Fruit fly (Drosophila melanogaster): ENCODE results near the gene Esyt2.
A peak's percentile ranks its signal among the peaks of the same experiment; 100 is the strongest.

Esyt2 gene

DNA sequence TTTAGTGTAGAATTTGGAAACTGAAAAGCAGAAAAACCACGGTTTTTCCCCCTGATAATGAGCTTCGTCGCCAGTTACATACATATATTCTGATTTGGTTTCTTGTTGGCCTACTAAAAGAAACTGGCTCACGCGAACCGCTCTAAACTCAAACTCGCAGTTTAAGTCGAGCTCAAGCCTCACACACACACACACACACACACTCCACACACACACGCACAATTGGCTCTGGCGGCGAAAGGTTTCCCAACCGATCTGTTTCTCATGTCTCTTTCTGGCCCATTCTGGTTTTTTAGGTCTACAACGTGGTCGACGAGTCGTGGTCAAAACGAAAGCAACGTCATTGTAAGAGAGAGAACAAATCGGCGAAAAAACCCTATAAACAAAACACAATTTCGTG lies 45.8 kb downstream of the Esyt2 start:
- TF ChIP-seq Dfd (GFP tag; optimal IDR thresholded peaks at IDR 0.05) = peak; percentile 40
- TF ChIP-seq Rel (GFP tag; optimal IDR thresholded peaks at IDR 0.05) = no peak
- TF ChIP-seq Rel (tag; optimal IDR thresholded peaks at IDR 0.05) = peak; percentile 4
- no peak for TF ChIP-seq dl (GFP tag; optimal IDR thresholded peaks at IDR 0.05; ENCODE audit: insufficient read depth in 1 of 2, partially characterized antibody in 2 of 2)

DNA sequence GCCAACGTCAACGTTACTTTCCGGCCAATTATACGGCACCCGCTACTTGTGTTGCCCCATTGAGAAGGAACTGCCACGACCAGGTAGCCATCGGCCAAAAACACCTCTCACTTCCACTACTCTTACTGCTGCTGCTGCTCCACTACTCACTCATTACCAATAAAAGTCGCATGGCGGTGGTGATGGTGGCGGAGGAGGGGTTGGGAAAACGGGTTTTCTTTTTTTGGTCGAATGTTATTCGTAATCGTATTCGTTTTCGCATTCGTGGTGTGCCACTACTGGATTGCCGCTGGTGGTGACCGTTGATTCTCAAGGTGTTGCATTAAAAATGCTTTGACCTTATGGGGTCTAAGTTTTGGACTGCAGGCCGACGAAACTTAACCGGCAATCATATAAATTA lies 49.2 kb downstream of the Esyt2 start:
- TF ChIP-seq Vsx2 (GFP tag; optimal IDR thresholded peaks at IDR 0.05; ENCODE audit: partially characterized antibody) = peak; percentile 74
- peak; percentile 28 for TF ChIP-seq psq (GFP tag; optimal IDR thresholded peaks at IDR 0.05)
- TF ChIP-seq pan (optimal IDR thresholded peaks at IDR 0.05) = no peak
- no peak for TF ChIP-seq lola (GFP tag; optimal IDR thresholded peaks at IDR 0.05)
- peak; percentile 58 for TF ChIP-seq Dif (GFP tag; optimal IDR thresholded peaks at IDR 0.05; ENCODE audit: partially characterized antibody)

DNA sequence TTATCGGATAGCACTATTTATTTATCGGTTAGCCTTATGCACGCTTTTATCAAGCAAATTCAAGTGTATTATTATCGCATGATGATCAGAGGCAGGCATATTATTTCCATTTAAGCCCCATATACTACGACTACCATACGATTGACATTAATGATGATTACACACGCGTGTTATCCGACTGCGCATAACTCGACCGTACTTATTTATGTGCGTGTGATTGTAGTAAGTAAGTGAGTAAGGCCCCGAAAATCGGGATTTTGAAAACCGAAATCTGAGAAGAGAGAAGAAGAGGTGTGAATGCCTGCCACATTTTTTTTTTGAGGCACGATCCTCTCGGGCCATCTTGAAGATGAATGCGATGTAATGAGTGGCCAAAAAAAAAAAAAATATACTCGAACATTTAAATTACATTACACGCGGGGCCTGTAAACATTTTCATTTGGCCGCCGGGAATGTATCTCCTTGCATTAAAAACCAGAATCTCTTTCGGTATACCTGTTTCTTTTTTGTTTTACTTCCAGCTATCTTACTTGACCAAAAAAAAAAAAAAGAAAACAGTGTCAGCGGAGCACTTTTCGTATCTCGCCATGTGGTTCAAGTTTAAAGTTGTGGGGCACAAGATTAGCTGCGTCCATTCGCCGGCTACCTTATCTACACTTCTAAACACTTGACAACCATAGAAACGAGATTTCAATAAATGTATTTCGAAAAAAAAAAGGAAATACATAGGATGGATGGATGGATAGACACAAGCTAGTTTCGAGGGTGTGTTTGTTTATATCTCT lies 51.0 kb downstream of the Esyt2 start:
- TF ChIP-seq Rel (GFP tag; optimal IDR thresholded peaks at IDR 0.05) (no peak), Rel (tag; optimal IDR thresholded peaks at IDR 0.05) (no peak), Hr83 (GFP tag; optimal IDR thresholded peaks at IDR 0.05; ENCODE audit: poor library complexity, severe bottlenecking) (no peak), HLH106 (tag; optimal IDR thresholded peaks at IDR 0.05) (no peak), brk (GFP tag; optimal IDR thresholded peaks at IDR 0.05) (no peak), h (GFP tag; optimal IDR thresholded peaks at IDR 0.05) (no peak), Mio (GFP tag; optimal IDR thresholded peaks at IDR 0.05) (no peak), Dif (GFP tag; optimal IDR thresholded peaks at IDR 0.05; ENCODE audit: partially characterized antibody) (no peak), pan (optimal IDR thresholded peaks at IDR 0.05) (no peak), GATAd (GFP tag; optimal IDR thresholded peaks at IDR 0.05) (no peak)

DNA sequence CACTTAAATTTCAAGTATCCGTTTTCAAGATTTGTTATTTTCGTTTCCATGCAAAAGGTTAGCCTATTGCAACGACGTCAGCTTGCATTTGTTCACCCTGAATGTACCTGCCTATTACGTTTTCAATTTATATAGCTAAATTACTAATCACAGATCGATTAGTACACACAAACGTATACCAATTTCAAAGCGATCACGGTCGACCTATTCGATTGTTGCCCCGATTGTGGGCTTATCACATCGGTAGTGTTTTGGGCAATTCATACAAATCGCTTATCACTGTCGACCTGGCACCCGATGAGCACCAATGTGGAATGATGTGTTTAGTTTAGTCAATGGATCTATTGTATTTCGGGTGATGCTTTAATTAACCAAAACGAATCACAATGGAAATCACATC lies 52.4 kb downstream of the Esyt2 start:
- TF ChIP-seq Hr78 (GFP tag; optimal IDR thresholded peaks at IDR 0.05) = no peak
- no peak for TF ChIP-seq Dfd (GFP tag; optimal IDR thresholded peaks at IDR 0.05)
- TF ChIP-seq rgr (GFP tag; optimal IDR thresholded peaks at IDR 0.05) = no peak
- no peak for TF ChIP-seq Mio (GFP tag; optimal IDR thresholded peaks at IDR 0.05)
- TF ChIP-seq sage (GFP tag; optimal IDR thresholded peaks at IDR 0.05) = no peak
- TF ChIP-seq Jra (GFP tag; optimal IDR thresholded peaks at IDR 0.05) = no peak
- TF ChIP-seq sv (GFP tag; optimal IDR thresholded peaks at IDR 0.05) = no peak

DNA sequence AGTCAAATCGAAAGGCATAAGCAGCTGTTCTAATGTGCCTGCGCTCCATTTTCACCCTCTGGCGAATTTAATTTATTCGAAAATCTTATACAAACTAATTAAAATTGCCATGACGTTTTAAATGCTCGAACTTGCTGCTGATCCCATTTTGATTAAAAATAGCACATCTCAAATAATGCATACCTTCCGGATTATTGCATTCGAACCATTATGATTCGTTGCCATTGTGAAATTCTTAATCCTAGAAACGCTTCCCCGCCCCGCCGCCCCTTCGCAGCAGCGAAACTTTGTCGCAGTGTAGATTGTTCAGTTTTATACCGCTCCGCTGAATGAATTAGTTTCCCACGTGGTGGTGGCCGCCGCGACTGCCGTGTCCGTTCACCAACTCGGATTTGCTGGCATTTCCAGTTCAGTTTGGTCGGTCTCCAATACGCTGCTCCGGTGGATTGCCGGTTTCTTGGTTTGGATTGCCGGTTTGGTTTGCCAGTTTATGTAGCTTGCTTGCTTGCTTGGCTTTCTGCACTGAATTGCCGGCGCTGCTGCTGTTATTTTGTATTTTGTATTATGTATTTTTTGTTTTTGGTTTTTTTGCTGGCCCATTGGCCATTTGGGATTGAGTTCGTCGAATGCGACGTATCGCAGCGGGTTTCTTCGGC lies 54.2 kb downstream of the Esyt2 start:
- TF ChIP-seq fru (GFP tag; optimal IDR thresholded peaks at IDR 0.05) = peak; percentile 11
- peak; percentile 7 for TF ChIP-seq psq (GFP tag; optimal IDR thresholded peaks at IDR 0.05)
- no peak for TF ChIP-seq usp (GFP tag; optimal IDR thresholded peaks at IDR 0.05)

DNA sequence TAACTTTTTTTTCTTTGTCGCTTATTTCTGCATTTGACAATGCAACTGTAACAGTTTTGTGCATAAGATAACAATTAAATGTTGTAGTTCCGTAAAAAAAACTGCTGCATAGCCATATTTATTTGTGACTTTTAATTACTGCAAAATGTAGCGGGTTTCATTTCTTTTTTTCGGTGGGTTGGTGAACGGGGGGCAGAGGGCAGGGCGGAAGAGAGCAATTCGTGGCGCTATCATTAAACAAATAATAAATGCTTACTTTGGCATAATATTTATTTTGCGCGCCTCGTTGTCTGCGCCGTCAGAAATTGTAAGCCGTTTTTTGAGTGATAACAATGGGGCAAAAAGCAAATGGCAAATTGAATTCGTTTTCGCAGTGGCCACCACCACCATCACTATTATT lies 56.5 kb downstream of the Esyt2 start:
- TF ChIP-seq GATAd (GFP tag; optimal IDR thresholded peaks at IDR 0.05) (no peak), Hnf4 (GFP tag; optimal IDR thresholded peaks at IDR 0.05) (no peak), Dif (GFP tag; optimal IDR thresholded peaks at IDR 0.05; ENCODE audit: partially characterized antibody) (no peak), Sp1 (GFP tag; optimal IDR thresholded peaks at IDR 0.05) (peak; percentile 1), brk (GFP tag; optimal IDR thresholded peaks at IDR 0.05) (no peak), rgr (GFP tag; optimal IDR thresholded peaks at IDR 0.05) (peak; percentile 0), ey (GFP tag; optimal IDR thresholded peaks at IDR 0.05) (no peak), Hr78 (GFP tag; optimal IDR thresholded peaks at IDR 0.05) (no peak), N (GFP tag; optimal IDR thresholded peaks at IDR 0.05) (no peak)
